Worm (Caenorhabditis elegans) whole organism, L1 larva: ENCODE results near the gene algn-14.

Experiments used
- aly-2 ChIP-seq: fragments of 150-350 bp; optimal IDR thresholded peaks from 2 replicates; lab custom pipeline; 2014; ENCODE audit warnings: missing biosample characterization, missing genetic modification characterization
- grh-1 ChIP-seq: fragments of 200-800 bp; sonication (Bioruptor generic); IDR thresholded peaks from 2 replicates; pipeline ENCODE4 v1.3.6; 2022; ENCODE audit warnings: missing genetic modification reagents, missing genetic modification characterization, missing compliant biosample characterization
- lir-3 ChIP-seq: sonication (generic microtip); optimal IDR thresholded peaks from 2 replicates; lab custom pipeline; 2016; ENCODE audit warnings: mild to moderate bottlenecking, missing genetic modification characterization, moderate library complexity, missing compliant biosample characterization; ENCODE audit not compliant: poor library complexity
- nhr-77 ChIP-seq: fragments of 150-350 bp; optimal IDR thresholded peaks from 2 replicates; lab custom pipeline; 2014; ENCODE audit warnings: missing biosample characterization, missing genetic modification characterization
- nhr-90 ChIP-seq: sonication (generic microtip); optimal IDR thresholded peaks from 2 replicates; lab custom pipeline; 2016; ENCODE audit warnings: mild to moderate bottlenecking, missing genetic modification characterization, missing compliant biosample characterization; ENCODE audit not compliant: poor library complexity

- TF ChIP-seq nhr-90 (tag; lab: Kevin White, UChicago): no peak
- TF ChIP-seq aly-2: no peak
- TF ChIP-seq nhr-77 (tag; lab: Kevin White, UChicago): no peak
- no peak for TF ChIP-seq grh-1 (GFP tag; lab: Robert Waterston, UW)
- no peak for TF ChIP-seq lir-3
These were observed 22.2 kb upstream of the algn-14 start for ce11 chrIV:3825388-3825787.
